Fruit fly (Drosophila melanogaster): ENCODE measurements around the gene CG7387.
A peak's percentile ranks its signal among the peaks of the same experiment; 100 is the strongest.

CG7387 gene

dm6 chr3L:8175818-8176217, 17.1 kb downstream of the CG7387 start, which contains the start of gene RecQ4:
Gene RecQ4, minus strand, starts transcription at chr3L:8175978.
- TF ChIP-seq pad (GFP tag; optimal IDR thresholded peaks at IDR 0.05) (no peak), Crg-1 (GFP tag; optimal IDR thresholded peaks at IDR 0.05) (no peak), bab1 (GFP tag; optimal IDR thresholded peaks at IDR 0.05) (peak; percentile 35), tj (GFP tag; optimal IDR thresholded peaks at IDR 0.05) (peak; percentile 97), cnc (optimal IDR thresholded peaks at IDR 0.05) (no peak), CG7101 (tag; optimal IDR thresholded peaks at IDR 0.05) (no peak), CG12768 (GFP tag; optimal IDR thresholded peaks at IDR 0.05) (no peak), toe (GFP tag; optimal IDR thresholded peaks at IDR 0.05) (no peak), CG14711 (tag; optimal IDR thresholded peaks at IDR 0.05) (no peak)

DNA sequence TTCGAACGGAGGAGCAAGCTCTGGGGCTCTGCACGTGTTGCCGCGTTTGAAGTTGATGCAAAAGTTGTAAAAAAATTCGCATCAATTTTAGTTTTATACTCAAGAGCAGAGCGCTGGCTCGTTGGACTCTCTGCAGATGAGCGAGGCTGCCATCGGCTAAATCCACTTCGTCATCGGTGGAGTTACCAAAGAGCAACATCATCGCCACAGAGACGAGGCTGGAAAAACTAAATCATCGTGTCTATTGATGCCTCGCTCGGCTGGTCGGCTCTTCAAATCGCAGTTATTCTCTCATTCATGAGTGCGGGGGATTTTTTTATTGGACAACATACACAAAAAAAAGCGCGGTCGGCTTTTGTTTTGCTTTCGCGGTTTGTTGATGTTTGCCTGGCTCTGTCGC, 27.5 kb downstream of the CG7387 start, which contains the start of gene CG13675:
Gene CG13675 (minus strand): TSS at position 83 of the 400 bp plus-strand sequence.
- TF ChIP-seq CG14711 (tag; optimal IDR thresholded peaks at IDR 0.05) (no peak), CG1620 (GFP tag; optimal IDR thresholded peaks at IDR 0.05) (no peak), CG5204 (GFP tag; optimal IDR thresholded peaks at IDR 0.05) (no peak), Hr96 (GFP tag; optimal IDR thresholded peaks at IDR 0.05) (no peak), CG11617 (GFP tag; optimal IDR thresholded peaks at IDR 0.05) (no peak), CG12768 (GFP tag; optimal IDR thresholded peaks at IDR 0.05) (no peak), cnc (optimal IDR thresholded peaks at IDR 0.05) (no peak), CG7045 (GFP tag; optimal IDR thresholded peaks at IDR 0.05) (no peak), Mnt (GFP tag; optimal IDR thresholded peaks at IDR 0.05) (no peak), Clk (GFP tag; optimal IDR thresholded peaks at IDR 0.05) (no peak), toe (GFP tag; optimal IDR thresholded peaks at IDR 0.05) (no peak), ovo (GFP tag; optimal IDR thresholded peaks at IDR 0.05) (no peak), kay (GFP tag; ENCODE audit: borderline replicate concordance) (no peak)

- TF ChIP-seq pad (GFP tag; optimal IDR thresholded peaks at IDR 0.05) (no peak), tj (GFP tag; optimal IDR thresholded peaks at IDR 0.05) (peak; percentile 39), bab1 (GFP tag; optimal IDR thresholded peaks at IDR 0.05) (no peak), CG14711 (tag; optimal IDR thresholded peaks at IDR 0.05) (no peak), kay (GFP tag; ENCODE audit: borderline replicate concordance) (no peak)
Observed at dm6 chr3L:8159724-8160422, 33.0 kb downstream of the CG7387 start, which contains the start of gene CG43886. Gene CG43886, minus strand, starts transcription at chr3L:8159774.

dm6 chr3L:8158715-8159380, 34.1 kb downstream of the CG7387 start, which contains the start of gene CG42445:
Gene CG42445, minus strand, starts transcription at chr3L:8158900.
- TF ChIP-seq CG1620 (GFP tag; optimal IDR thresholded peaks at IDR 0.05): no peak
- no peak for TF ChIP-seq Crg-1 (GFP tag; optimal IDR thresholded peaks at IDR 0.05)
- peak; percentile 99 for TF ChIP-seq tj (GFP tag; optimal IDR thresholded peaks at IDR 0.05)
- peak; percentile 76 for TF ChIP-seq kay (GFP tag; ENCODE audit: borderline replicate concordance)
- peak; percentile 49 for TF ChIP-seq bab1 (GFP tag; optimal IDR thresholded peaks at IDR 0.05)

DNA sequence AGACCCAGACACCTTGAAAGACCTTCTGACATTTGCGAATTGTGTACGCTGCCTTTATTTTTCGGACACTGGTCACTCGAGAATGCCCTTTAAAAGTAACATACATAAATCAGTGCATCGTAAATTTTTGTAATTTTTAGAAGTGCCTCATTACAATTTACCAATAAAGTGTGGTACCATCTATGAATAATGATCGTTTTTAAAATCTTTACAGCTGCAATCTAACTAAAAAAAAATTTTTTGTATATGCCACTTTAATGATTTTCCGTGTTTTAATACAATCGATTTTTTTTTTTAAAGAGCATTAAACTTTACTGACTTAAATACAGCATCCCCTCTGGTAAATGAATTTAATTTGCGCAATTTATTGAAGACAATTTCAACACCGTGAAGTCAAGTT, 35.8 kb downstream of the CG7387 start:
- no peak for TF ChIP-seq pad (GFP tag; optimal IDR thresholded peaks at IDR 0.05)
- no peak for TF ChIP-seq kay (GFP tag; ENCODE audit: borderline replicate concordance)
- no peak for TF ChIP-seq Mnt (GFP tag; optimal IDR thresholded peaks at IDR 0.05)
- no peak for TF ChIP-seq CG7101 (tag; optimal IDR thresholded peaks at IDR 0.05)
- no peak for TF ChIP-seq CG11617 (GFP tag; optimal IDR thresholded peaks at IDR 0.05)
- TF ChIP-seq CG33017 (tag; optimal IDR thresholded peaks at IDR 0.05): no peak
- TF ChIP-seq Crg-1 (GFP tag; optimal IDR thresholded peaks at IDR 0.05): no peak
- TF ChIP-seq CG7045 (GFP tag; optimal IDR thresholded peaks at IDR 0.05): no peak
- TF ChIP-seq cnc (optimal IDR thresholded peaks at IDR 0.05): no peak
- no peak for TF ChIP-seq Clk (GFP tag; optimal IDR thresholded peaks at IDR 0.05)
- no peak for TF ChIP-seq CG12768 (GFP tag; optimal IDR thresholded peaks at IDR 0.05)
- no peak for TF ChIP-seq CG1620 (GFP tag; optimal IDR thresholded peaks at IDR 0.05)
- no peak for TF ChIP-seq ovo (GFP tag; optimal IDR thresholded peaks at IDR 0.05)
- no peak for TF ChIP-seq CG14711 (tag; optimal IDR thresholded peaks at IDR 0.05)
- TF ChIP-seq bab1 (GFP tag; optimal IDR thresholded peaks at IDR 0.05): no peak
- TF ChIP-seq Hr96 (GFP tag; optimal IDR thresholded peaks at IDR 0.05): no peak

dm6 chr3L:8156199-8156598, 36.7 kb downstream of the CG7387 start:
- TF ChIP-seq CG11617 (GFP tag; optimal IDR thresholded peaks at IDR 0.05) (no peak), tj (GFP tag; optimal IDR thresholded peaks at IDR 0.05) (no peak), CG7101 (tag; optimal IDR thresholded peaks at IDR 0.05) (no peak), cnc (optimal IDR thresholded peaks at IDR 0.05) (no peak), Mnt (GFP tag; optimal IDR thresholded peaks at IDR 0.05) (no peak), cic (GFP tag; optimal IDR thresholded peaks at IDR 0.05) (no peak), CG1620 (GFP tag; optimal IDR thresholded peaks at IDR 0.05) (no peak), CG7045 (GFP tag; optimal IDR thresholded peaks at IDR 0.05) (no peak), Clk (GFP tag; optimal IDR thresholded peaks at IDR 0.05) (no peak), pad (GFP tag; optimal IDR thresholded peaks at IDR 0.05) (no peak), CG12768 (GFP tag; optimal IDR thresholded peaks at IDR 0.05) (no peak), ovo (GFP tag; optimal IDR thresholded peaks at IDR 0.05) (no peak), CG5204 (GFP tag; optimal IDR thresholded peaks at IDR 0.05) (no peak), CG14711 (tag; optimal IDR thresholded peaks at IDR 0.05) (no peak), Crg-1 (GFP tag; optimal IDR thresholded peaks at IDR 0.05) (no peak)
